Worm (Caenorhabditis elegans) whole organism, L3 larva: Measurements from ENCODE around the gene T14B4.8.

ENCODE experiments used
- R02D3.7 ChIP-seq: fragments of 150-350 bp; optimal IDR thresholded peaks from 2 replicates; lab custom pipeline; 2014; ENCODE audit warnings: missing biosample characterization, missing genetic modification characterization
- ZK546.5 ChIP-seq: sonication (generic microtip); optimal IDR thresholded peaks from 2 replicates; lab custom pipeline; 2017; ENCODE audit warnings: missing biosample characterization, missing genetic modification characterization
- aly-2 ChIP-seq: fragments of 150-350 bp; optimal IDR thresholded peaks from 2 replicates; lab custom pipeline; 2014; ENCODE audit warnings: missing biosample characterization, missing genetic modification characterization
- ama-1 ChIP-seq: fragments of 150-350 bp; optimal IDR thresholded peaks from 2 replicates; lab custom pipeline; 2018
- ceh-16 ChIP-seq: sonication (generic microtip); optimal IDR thresholded peaks from 2 replicates; lab custom pipeline; 2017; ENCODE audit warnings: missing biosample characterization, missing genetic modification characterization
- ceh-28 ChIP-seq: fragments of 150-350 bp; optimal IDR thresholded peaks from 2 replicates; lab custom pipeline; 2014; ENCODE audit warnings: missing biosample characterization, missing genetic modification reagents, missing genetic modification characterization
- ceh-82 ChIP-seq: fragments of 150-350 bp; optimal IDR thresholded peaks from 2 replicates; lab custom pipeline; 2014; ENCODE audit warnings: missing biosample characterization, missing genetic modification characterization
- ceh-9 ChIP-seq: sonication (generic microtip); optimal IDR thresholded peaks from 2 replicates; lab custom pipeline; 2018; ENCODE audit warnings: missing biosample characterization, missing genetic modification characterization
- daf-12 ChIP-seq: fragments of 150-350 bp; optimal IDR thresholded peaks from 2 replicates; lab custom pipeline; 2014; ENCODE audit warnings: missing biosample characterization, missing genetic modification reagents, missing genetic modification characterization
- egl-27 ChIP-seq: sonication (generic microtip); optimal IDR thresholded peaks from 4 replicates; lab custom pipeline; 2017; ENCODE audit warnings: missing biosample characterization, missing genetic modification reagents, missing genetic modification characterization
- egl-5 ChIP-seq: fragments of 150-350 bp; optimal IDR thresholded peaks from 2 replicates; lab custom pipeline; 2017; ENCODE audit warnings: missing biosample characterization, missing genetic modification reagents, missing genetic modification characterization, inconsistent platforms
- elt-1 ChIP-seq: fragments of 150-350 bp; optimal IDR thresholded peaks from 2 replicates; lab custom pipeline; 2014; ENCODE audit warnings: missing biosample characterization, missing genetic modification characterization
- elt-2 ChIP-seq: sonication (generic microtip); optimal IDR thresholded peaks from 2 replicates; lab custom pipeline; 2016; ENCODE audit warnings: missing genetic modification reagents, mild to moderate bottlenecking, missing genetic modification characterization, missing compliant biosample characterization
- elt-3 ChIP-seq, 3 experiments: fragments of 150-350 bp in 1 of 3; sonication (generic microtip) in 2 of 3; optimal IDR thresholded peaks; 2 replicates in 2 of 3; 4 replicates in 1 of 3; lab custom pipeline; 2014 to 2017; ENCODE audit warnings: missing biosample characterization in 3 of 3, missing genetic modification characterization in 3 of 3
- eor-1 ChIP-seq, 2 experiments: fragments of 150-350 bp; optimal IDR thresholded peaks; 2 replicates each; lab custom pipeline; 2014 to 2018; ENCODE audit warnings: missing biosample characterization in 2 of 2, missing genetic modification characterization in 2 of 2
- fkh-10 ChIP-seq: sonication (generic microtip); optimal IDR thresholded peaks from 2 replicates; lab custom pipeline; 2017; ENCODE audit warnings: missing biosample characterization, missing genetic modification reagents, missing genetic modification characterization
- fkh-2 ChIP-seq: fragments of 150-350 bp; optimal IDR thresholded peaks from 2 replicates; lab custom pipeline; 2014; ENCODE audit warnings: missing biosample characterization, missing genetic modification reagents, missing genetic modification characterization
- fos-1 ChIP-seq: fragments of 150-350 bp; optimal IDR thresholded peaks from 2 replicates; lab custom pipeline; 2014; ENCODE audit warnings: missing biosample characterization, missing genetic modification characterization
- hmg-11 ChIP-seq: sonication (generic microtip); optimal IDR thresholded peaks from 2 replicates; lab custom pipeline; 2016; ENCODE audit warnings: missing genetic modification characterization, missing compliant biosample characterization
- jun-1 ChIP-seq: fragments of 150-350 bp; optimal IDR thresholded peaks from 2 replicates; lab custom pipeline; 2014; ENCODE audit warnings: missing biosample characterization, missing genetic modification reagents, missing genetic modification characterization
- lin-15B ChIP-seq: fragments of 150-350 bp; optimal IDR thresholded peaks from 2 replicates; lab custom pipeline; 2014; ENCODE audit warnings: missing biosample characterization, missing genetic modification characterization
- lin-39 ChIP-seq: fragments of 150-350 bp; optimal IDR thresholded peaks from 2 replicates; lab custom pipeline; 2018; ENCODE audit warnings: missing biosample characterization, missing genetic modification reagents, missing genetic modification characterization
- lsy-12 ChIP-seq: sonication (generic microtip); optimal IDR thresholded peaks from 2 replicates; lab custom pipeline; 2016; ENCODE audit warnings: mild to moderate bottlenecking, missing genetic modification characterization, missing compliant biosample characterization
- mdl-1 ChIP-seq: fragments of 150-350 bp; optimal IDR thresholded peaks from 2 replicates; lab custom pipeline; 2014; ENCODE audit warnings: missing biosample characterization, missing genetic modification characterization
- mml-1 ChIP-seq: fragments of 150-350 bp; sonication (generic microtip); optimal IDR thresholded peaks from 3 replicates; lab custom pipeline; 2014; ENCODE audit warnings: missing biosample characterization, missing genetic modification characterization
- nfya-1 ChIP-seq: sonication (generic microtip); optimal IDR thresholded peaks from 2 replicates; lab custom pipeline; 2017; ENCODE audit warnings: missing genetic modification characterization, mild to moderate bottlenecking, missing compliant biosample characterization, antibody characterized with exemption, moderate library complexity; ENCODE audit not compliant: insufficient read depth
- nhr-11 ChIP-seq: fragments of 150-350 bp; optimal IDR thresholded peaks from 2 replicates; lab custom pipeline; 2014; ENCODE audit warnings: missing biosample characterization, missing genetic modification characterization
- nhr-12 ChIP-seq: fragments of 150-350 bp; optimal IDR thresholded peaks from 2 replicates; lab custom pipeline; 2014; ENCODE audit warnings: missing biosample characterization, missing genetic modification characterization
- nhr-23 ChIP-seq: fragments of 150-350 bp; optimal IDR thresholded peaks from 2 replicates; lab custom pipeline; 2014; ENCODE audit warnings: missing biosample characterization, missing genetic modification reagents, missing genetic modification characterization
- nhr-237 ChIP-seq: fragments of 150-350 bp; optimal IDR thresholded peaks from 2 replicates; lab custom pipeline; 2014; ENCODE audit warnings: missing biosample characterization, missing genetic modification characterization
- nhr-25 ChIP-seq: sonication (generic microtip); optimal IDR thresholded peaks from 2 replicates; lab custom pipeline; 2017; ENCODE audit warnings: missing biosample characterization, missing genetic modification characterization
- nhr-28 ChIP-seq: fragments of 150-350 bp; optimal IDR thresholded peaks from 2 replicates; lab custom pipeline; 2014; ENCODE audit warnings: missing biosample characterization, missing genetic modification characterization
- nhr-43 ChIP-seq: sonication (generic microtip); optimal IDR thresholded peaks from 2 replicates; lab custom pipeline; 2016; ENCODE audit warnings: mild to moderate bottlenecking, missing genetic modification characterization, missing compliant biosample characterization; ENCODE audit not compliant: poor library complexity, severe bottlenecking
- nhr-67 ChIP-seq: fragments of 150-350 bp; optimal IDR thresholded peaks from 2 replicates; lab custom pipeline; 2014; ENCODE audit warnings: missing biosample characterization, missing genetic modification characterization
- nhr-76 ChIP-seq: fragments of 150-350 bp; sonication (generic microtip); optimal IDR thresholded peaks from 5 replicates; lab custom pipeline; 2014; ENCODE audit warnings: missing biosample characterization, missing genetic modification characterization
- nhr-77 ChIP-seq: fragments of 150-350 bp; optimal IDR thresholded peaks from 2 replicates; lab custom pipeline; 2014; ENCODE audit warnings: missing biosample characterization, missing genetic modification characterization
- pha-4 ChIP-seq: fragments of 150-350 bp; optimal IDR thresholded peaks from 2 replicates; lab custom pipeline; 2014; ENCODE audit warnings: missing biosample characterization, missing genetic modification reagents, missing genetic modification characterization
- pqm-1 ChIP-seq: fragments of 150-350 bp; optimal IDR thresholded peaks from 2 replicates; lab custom pipeline; 2017; ENCODE audit warnings: missing biosample characterization, missing genetic modification characterization, inconsistent platforms
- sea-2 ChIP-seq: fragments of 150-350 bp; sonication (generic microtip); optimal IDR thresholded peaks from 4 replicates; lab custom pipeline; 2014; ENCODE audit warnings: missing biosample characterization, missing genetic modification reagents, missing genetic modification characterization
- skn-1 ChIP-seq: fragments of 150-350 bp; optimal IDR thresholded peaks from 2 replicates; lab custom pipeline; 2014; ENCODE audit warnings: missing biosample characterization, missing genetic modification characterization
- snpc-4 ChIP-seq: fragments of 150-350 bp; optimal IDR thresholded peaks from 2 replicates; lab custom pipeline; 2014; ENCODE audit warnings: missing biosample characterization, missing genetic modification characterization
- tbx-2 ChIP-seq: sonication (generic microtip); optimal IDR thresholded peaks from 2 replicates; lab custom pipeline; 2016; ENCODE audit warnings: mild to moderate bottlenecking, missing genetic modification characterization, missing compliant biosample characterization
- unc-39 ChIP-seq: sonication (generic microtip); optimal IDR thresholded peaks from 4 replicates; lab custom pipeline; 2017; ENCODE audit warnings: missing biosample characterization, missing genetic modification characterization
- unc-62 ChIP-seq: fragments of 150-350 bp; sonication (generic microtip); optimal IDR thresholded peaks from 4 replicates; lab custom pipeline; 2014; ENCODE audit warnings: missing biosample characterization, missing genetic modification reagents, missing genetic modification characterization
- zag-1 ChIP-seq: fragments of 150-350 bp; optimal IDR thresholded peaks from 2 replicates; lab custom pipeline; 2014; ENCODE audit warnings: missing biosample characterization, missing genetic modification characterization
- ztf-11 ChIP-seq: fragments of 150-350 bp; optimal IDR thresholded peaks from 2 replicates; lab custom pipeline; 2014; ENCODE audit warnings: missing biosample characterization, missing genetic modification characterization
- ztf-4 ChIP-seq: fragments of 150-350 bp; optimal IDR thresholded peaks from 2 replicates; lab custom pipeline; 2014; ENCODE audit warnings: missing biosample characterization, missing genetic modification characterization

T14B4.8 gene

DNA sequence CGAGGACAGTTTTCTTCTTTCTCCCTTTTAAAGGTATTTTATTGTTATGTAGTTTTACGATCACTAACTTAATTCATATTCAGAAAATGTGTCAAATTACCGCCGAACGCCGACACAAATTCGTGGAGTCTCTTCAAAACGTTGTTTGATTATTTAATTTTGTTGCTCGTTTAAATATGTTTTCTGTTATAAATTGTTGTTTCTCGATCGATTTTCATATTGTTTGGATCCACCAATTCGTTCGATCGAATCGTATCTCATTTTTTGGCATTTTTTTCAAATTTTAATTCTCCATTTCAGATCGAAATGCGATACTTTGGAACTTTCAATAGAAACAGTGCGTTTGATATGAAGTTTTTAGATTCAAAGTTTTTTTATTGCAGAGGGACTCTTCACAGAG, 13.4 kb upstream of the T14B4.8 start, which contains the start of gene F41G3.6:
Gene F41G3.6, plus strand, starts transcription at position 301 of the 400 bp plus-strand sequence.
- TF ChIP-seq snpc-4 (no peak), elt-3 (tag; optimal IDR thresholded peaks at IDR 0.05; lab: Kevin White, UChicago) (no peak)

DNA sequence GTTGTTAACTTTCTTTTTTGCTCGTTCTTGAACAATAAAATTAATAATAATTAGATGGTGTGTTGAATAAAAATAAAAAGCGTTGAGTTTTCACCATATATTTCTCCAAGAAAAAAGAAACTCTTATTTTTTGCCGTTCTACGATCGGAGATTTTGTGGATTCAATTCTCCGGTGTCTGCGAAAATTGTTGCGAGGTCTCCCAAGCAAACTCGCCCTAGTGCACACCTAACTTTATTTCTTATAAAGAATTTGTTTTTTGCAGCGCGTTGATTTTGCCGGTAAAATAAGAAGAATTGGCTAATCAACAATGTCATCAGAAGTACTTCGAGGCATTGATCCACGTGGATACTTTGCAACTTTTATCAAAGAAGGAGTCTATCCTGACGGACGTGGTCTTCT, 12.2 kb upstream of the T14B4.8 start, which contains the start of gene exos-8:
Gene exos-8, plus strand, starts transcription at position 264 of the 400 bp plus-strand sequence.
- TF ChIP-seq nhr-12 (tag; lab: Kevin White, UChicago) (no peak), aly-2 (tag; lab: Kevin White, UChicago) (no peak), nhr-25 (peak; percentile 40), elt-1 (tag; lab: Kevin White, UChicago) (no peak), daf-12 (tag; lab: Kevin White, UChicago) (no peak), nhr-77 (tag; lab: Kevin White, UChicago) (no peak), eor-1 (tag; optimal IDR thresholded peaks at IDR 0.05; lab: Kevin White, UChicago) (no peak), R02D3.7 (tag; lab: Kevin White, UChicago) (peak; percentile 12), nhr-76 (tag; lab: Kevin White, UChicago) (no peak), unc-62 (GFP tag; lab: Kevin White, UChicago) (no peak), sea-2 (GFP tag; lab: Kevin White, UChicago) (no peak), tbx-2 (tag; lab: Kevin White, UChicago) (no peak), snpc-4 (no peak), fos-1 (tag; lab: Kevin White, UChicago) (no peak), nhr-67 (tag; lab: Kevin White, UChicago) (no peak), lsy-12 (no peak), egl-5 (peak; percentile 61), ztf-11 (tag; lab: Kevin White, UChicago) (no peak), pqm-1 (peak; percentile 49), elt-3 (tag; optimal IDR thresholded peaks at IDR 0.05; lab: Kevin White, UChicago) (no peak), zag-1 (tag; lab: Kevin White, UChicago) (no peak), ceh-16 (tag; lab: Kevin White, UChicago) (no peak), nhr-43 (tag; lab: Kevin White, UChicago) (peak; percentile 54), ama-1 (lab: Kevin White, UChicago) (no peak), ceh-9 (tag; lab: Kevin White, UChicago) (no peak), elt-2 (tag; lab: Kevin White, UChicago) (peak; percentile 37), lin-39 (tag; lab: Kevin White, UChicago) (no peak), jun-1 (tag; lab: Kevin White, UChicago) (no peak), ceh-28 (no peak), lin-15B (tag; lab: Kevin White, UChicago) (peak; percentile 83), pha-4 (tag; lab: Kevin White, UChicago) (peak; percentile 80), mdl-1 (tag; lab: Kevin White, UChicago) (no peak), unc-39 (tag; lab: Kevin White, UChicago) (no peak), nhr-237 (tag; lab: Kevin White, UChicago) (no peak), skn-1 (tag; lab: Kevin White, UChicago) (no peak), hmg-11 (tag; lab: Kevin White, UChicago) (no peak), nhr-11 (tag; lab: Kevin White, UChicago) (no peak), ztf-4 (no peak), mml-1 (no peak), ceh-82 (tag; lab: Kevin White, UChicago) (no peak), ZK546.5 (tag; lab: Kevin White, UChicago) (no peak), fkh-2 (tag; lab: Kevin White, UChicago) (no peak), egl-27 (tag; lab: Kevin White, UChicago) (no peak), nhr-23 (peak; percentile 50), fkh-10 (GFP tag; lab: Kevin White, UChicago) (no peak), nfya-1 (peak; percentile 65), nhr-28 (tag; lab: Kevin White, UChicago) (no peak)
